Fruit fly (Drosophila melanogaster) whole organism, embryonic: Measurements from ENCODE around the gene CG8176.

Experiments used
- Awh ChIP-seq: fragments of 200-800 bp; sonication (Bioruptor generic); IDR thresholded peaks from 2 replicates; pipeline ENCODE4, ENCODE4 v1.3.6; 2022; ENCODE audit warnings: missing biosample characterization, missing genetic modification characterization
- CG10147 ChIP-seq: fragments of 200-800 bp; sonication (Bioruptor generic); optimal IDR thresholded peaks from 2 replicates; lab custom pipeline; 2019; ENCODE audit warnings: missing biosample characterization, mild to moderate bottlenecking, missing genetic modification characterization, moderate library complexity
- CG10431 ChIP-seq: fragments of 200-800 bp; sonication (Bioruptor generic); optimal IDR thresholded peaks from 3 replicates; lab custom pipeline; 2018; ENCODE audit warnings: missing biosample characterization, mild to moderate bottlenecking, missing genetic modification characterization
- CG10959 ChIP-seq: fragments of 200-800 bp; sonication (Bioruptor generic); IDR thresholded peaks from 2 replicates; pipeline ENCODE4 v1.3.6; 2022; ENCODE audit warnings: missing biosample characterization, missing genetic modification characterization
- CG10979 ChIP-seq: fragments of 200-800 bp; sonication (Bioruptor generic); optimal IDR thresholded peaks from 2 replicates; lab custom pipeline; 2018; ENCODE audit warnings: missing biosample characterization, mild to moderate bottlenecking, missing genetic modification characterization, moderate library complexity
- CG12236 ChIP-seq: fragments of 200-800 bp; sonication (Bioruptor generic); optimal IDR thresholded peaks from 2 replicates; lab custom pipeline; 2016; ENCODE audit warnings: missing biosample characterization, missing genetic modification characterization
- CG12299 ChIP-seq: fragments of 200-800 bp; sonication (Bioruptor generic); optimal IDR thresholded peaks from 2 replicates; lab custom pipeline; 2018; ENCODE audit warnings: missing biosample characterization, mild to moderate bottlenecking, missing genetic modification characterization
- CG13123 ChIP-seq: fragments of 200-800 bp; sonication (Bioruptor generic); optimal IDR thresholded peaks from 2 replicates; lab custom pipeline; 2016; ENCODE audit warnings: missing biosample characterization, missing genetic modification characterization
- CG13624 ChIP-seq: fragments of 200-800 bp; sonication (Bioruptor generic); optimal IDR thresholded peaks from 2 replicates; lab custom pipeline; 2016; ENCODE audit warnings: missing biosample characterization, missing genetic modification characterization
- CG15073 ChIP-seq: fragments of 200-800 bp; sonication (Bioruptor generic); optimal IDR thresholded peaks from 2 replicates; lab custom pipeline; 2016; ENCODE audit warnings: missing biosample characterization, missing genetic modification characterization
- CG1529 ChIP-seq: fragments of 200-800 bp; sonication (Bioruptor generic); optimal IDR thresholded peaks from 3 replicates; lab custom pipeline; 2018; ENCODE audit warnings: missing biosample characterization, missing genetic modification characterization
- CG16863 ChIP-seq: fragments of 200-800 bp; sonication (Bioruptor generic); optimal IDR thresholded peaks from 3 replicates; lab custom pipeline; 2016; ENCODE audit warnings: missing biosample characterization, missing genetic modification characterization
- CG17568 ChIP-seq: fragments of 200-800 bp; sonication (Bioruptor generic); optimal IDR thresholded peaks from 2 replicates; lab custom pipeline; 2018; ENCODE audit warnings: missing biosample characterization, mild to moderate bottlenecking, missing genetic modification characterization, moderate library complexity
- CG17912 ChIP-seq: fragments of 200-800 bp; sonication (Bioruptor generic); optimal IDR thresholded peaks from 2 replicates; lab custom pipeline; 2018; ENCODE audit warnings: missing biosample characterization, mild to moderate bottlenecking, missing genetic modification characterization
- CG18262 ChIP-seq: fragments of 200-800 bp; optimal IDR thresholded peaks from 3 replicates; lab custom pipeline; 2019; ENCODE audit warnings: missing biosample characterization, mild to moderate bottlenecking, missing genetic modification characterization, moderate library complexity
- CG33557 ChIP-seq: fragments of 200-800 bp; sonication (Bioruptor generic); optimal IDR thresholded peaks from 2 replicates; lab custom pipeline; 2019; ENCODE audit warnings: missing biosample characterization, mild to moderate bottlenecking, missing genetic modification characterization, moderate library complexity
- CG3838 ChIP-seq: fragments of 200-800 bp; sonication (Bioruptor generic); optimal IDR thresholded peaks from 3 replicates; lab custom pipeline; 2016; ENCODE audit warnings: missing biosample characterization, missing genetic modification characterization
- CG4424 ChIP-seq: fragments of 200-800 bp; sonication (Bioruptor generic); optimal IDR thresholded peaks from 3 replicates; lab custom pipeline; 2016; ENCODE audit warnings: missing biosample characterization, missing genetic modification characterization
- CG5245 ChIP-seq: fragments of 200-800 bp; sonication (Bioruptor generic); optimal IDR thresholded peaks from 3 replicates; lab custom pipeline; 2016; ENCODE audit warnings: missing biosample characterization, missing genetic modification characterization
- CG6765 ChIP-seq: fragments of 200-800 bp; sonication (Bioruptor generic); optimal IDR thresholded peaks from 3 replicates; lab custom pipeline; 2017; ENCODE audit warnings: missing biosample characterization, mild to moderate bottlenecking, missing genetic modification characterization
- CG8944 ChIP-seq: fragments of 200-800 bp; sonication (Bioruptor generic); optimal IDR thresholded peaks from 3 replicates; lab custom pipeline; 2016; ENCODE audit warnings: missing biosample characterization, missing genetic modification characterization
- CTCF ChIP-seq: fragments of 200-800 bp; sonication (Bioruptor generic); optimal IDR thresholded peaks from 2 replicates; lab custom pipeline; 2017; ENCODE audit warnings: missing biosample characterization, mild to moderate bottlenecking, missing genetic modification characterization, moderate library complexity
- CkIIα-i1 ChIP-seq: fragments of 200-800 bp; sonication (Bioruptor generic); IDR thresholded peaks from 2 replicates; pipeline ENCODE4 v1.3.6; 2022; ENCODE audit warnings: missing biosample characterization, missing genetic modification characterization
- D19B ChIP-seq: fragments of 200-800 bp; sonication (Bioruptor generic); optimal IDR thresholded peaks from 2 replicates; lab custom pipeline; 2017; ENCODE audit warnings: missing biosample characterization, mild to moderate bottlenecking, missing genetic modification characterization
- E2f1 ChIP-seq: fragments of 200-800 bp; sonication (Bioruptor generic); IDR thresholded peaks from 2 replicates; pipeline ENCODE4 v1.3.6; 2022; ENCODE audit warnings: missing biosample characterization, missing genetic modification characterization
- E2f2 ChIP-seq: fragments of 200-800 bp; sonication (Bioruptor generic); IDR thresholded peaks from 2 replicates; pipeline ENCODE4 v1.3.6; 2022; ENCODE audit warnings: missing biosample characterization, missing genetic modification characterization
- Eip74EF ChIP-seq, 2 experiments: fragments of 200-800 bp in 1 of 2; fragments of >200 bp in 1 of 2; sonication (Bioruptor generic) in 1 of 2; optimal IDR thresholded peaks; 2 replicates each; lab custom pipeline; 2017 to 2019; ENCODE audit warnings: missing biosample characterization in 2 of 2, missing genetic modification characterization in 2 of 2, mild to moderate bottlenecking in 1 of 2, moderate library complexity in 1 of 2
- Hand ChIP-seq: fragments of 200-800 bp; sonication (Bioruptor generic); optimal IDR thresholded peaks from 2 replicates; lab custom pipeline; 2017; ENCODE audit warnings: mild to moderate bottlenecking, missing biosample characterization, missing genetic modification reagents, missing genetic modification characterization
- Kr ChIP-seq: fragments of 200-800 bp; sonication (Bioruptor generic); optimal IDR thresholded peaks from 2 replicates; lab custom pipeline; 2017; ENCODE audit warnings: missing biosample characterization, mild to moderate bottlenecking, missing genetic modification characterization
- MESR4 ChIP-seq: fragments of 200-800 bp; sonication (Bioruptor generic); optimal IDR thresholded peaks from 2 replicates; lab custom pipeline; 2018; ENCODE audit warnings: missing biosample characterization, mild to moderate bottlenecking, missing genetic modification characterization, moderate library complexity
- Nf-YC ChIP-seq: fragments of 200-800 bp; optimal IDR thresholded peaks from 3 replicates; lab custom pipeline; 2019; ENCODE audit warnings: missing biosample characterization, mild to moderate bottlenecking, missing genetic modification characterization, moderate library complexity
- NfI ChIP-seq: fragments of 200-800 bp; sonication (Bioruptor generic); optimal IDR thresholded peaks from 3 replicates; lab custom pipeline; 2018; ENCODE audit warnings: missing biosample characterization, mild to moderate bottlenecking, missing genetic modification characterization, moderate library complexity
- Pdp1 ChIP-seq, 2 experiments: fragments of 200-800 bp; sonication (Bioruptor generic); optimal IDR thresholded peaks; 3 replicates each; lab custom pipeline; 2016; ENCODE audit warnings: missing biosample characterization in 2 of 2, missing genetic modification characterization in 2 of 2, mild to moderate bottlenecking in 1 of 2, moderate library complexity in 1 of 2
- Sry-δ ChIP-seq: fragments of 200-800 bp; sonication (Bioruptor generic); optimal IDR thresholded peaks from 2 replicates; lab custom pipeline; 2016; ENCODE audit warnings: missing biosample characterization, missing genetic modification characterization
- ac ChIP-seq: fragments of 200-800 bp; sonication (Bioruptor generic); optimal IDR thresholded peaks from 3 replicates; lab custom pipeline; 2017; ENCODE audit warnings: missing biosample characterization, mild to moderate bottlenecking, missing genetic modification characterization
- bigmax ChIP-seq: fragments of 200-800 bp; sonication (Bioruptor generic); optimal IDR thresholded peaks from 2 replicates; lab custom pipeline; 2018; ENCODE audit warnings: missing biosample characterization, mild to moderate bottlenecking, missing genetic modification characterization
- disco-r ChIP-seq: fragments of 200-800 bp; sonication (Bioruptor generic); optimal IDR thresholded peaks from 2 replicates; lab custom pipeline; 2016; ENCODE audit warnings: missing biosample characterization, missing genetic modification characterization
- en ChIP-seq: fragments of 200-800 bp; sonication (Bioruptor generic); optimal IDR thresholded peaks from 2 replicates; lab custom pipeline; 2016; ENCODE audit warnings: missing biosample characterization, missing genetic modification characterization
- fd102C ChIP-seq: fragments of 200-800 bp; sonication (Bioruptor generic); optimal IDR thresholded peaks from 2 replicates; lab custom pipeline; 2018; ENCODE audit warnings: missing biosample characterization, mild to moderate bottlenecking, missing genetic modification characterization, moderate library complexity
- gcm ChIP-seq: fragments of 200-800 bp; sonication (Bioruptor generic); optimal IDR thresholded peaks from 2 replicates; lab custom pipeline; 2019; ENCODE audit warnings: missing biosample characterization, mild to moderate bottlenecking, missing genetic modification characterization, moderate library complexity
- grau ChIP-seq: fragments of 200-800 bp; optimal IDR thresholded peaks from 3 replicates; lab custom pipeline; 2019; ENCODE audit warnings: missing biosample characterization, mild to moderate bottlenecking, missing genetic modification characterization, moderate library complexity
- nau ChIP-seq: fragments of 200-800 bp; sonication (Bioruptor generic); optimal IDR thresholded peaks from 3 replicates; lab custom pipeline; 2017; ENCODE audit warnings: missing biosample characterization, mild to moderate bottlenecking, missing genetic modification characterization, missing genetic modification reagents
- psq ChIP-seq: fragments of 200-800 bp; sonication (Bioruptor generic); optimal IDR thresholded peaks from 2 replicates; lab custom pipeline; 2017; ENCODE audit warnings: missing biosample characterization, missing genetic modification characterization
- ranshi ChIP-seq: fragments of 200-800 bp; sonication (Bioruptor generic); IDR thresholded peaks from 2 replicates; pipeline ENCODE4 v1.3.6; 2022; ENCODE audit warnings: missing biosample characterization, missing genetic modification characterization
- sens-2 ChIP-seq: fragments of 200-800 bp; sonication (Bioruptor generic); IDR thresholded peaks from 2 replicates; pipeline ENCODE4 v1.3.6; 2022; ENCODE audit warnings: missing biosample characterization, missing genetic modification characterization
- shn ChIP-seq: fragments of 200-800 bp; sonication (Bioruptor generic); optimal IDR thresholded peaks from 3 replicates; lab custom pipeline; 2016; ENCODE audit warnings: missing biosample characterization, missing genetic modification characterization
- tio ChIP-seq: fragments of 200-800 bp; sonication (Bioruptor generic); optimal IDR thresholded peaks from 2 replicates; lab custom pipeline; 2017; ENCODE audit warnings: missing biosample characterization, missing genetic modification characterization, inconsistent platforms
- trh ChIP-seq: fragments of 200-800 bp; sonication (Bioruptor generic); optimal IDR thresholded peaks from 2 replicates; lab custom pipeline; 2016; ENCODE audit warnings: missing biosample characterization, missing genetic modification characterization
- unc-4 ChIP-seq: fragments of 200-800 bp; sonication (Bioruptor generic); IDR thresholded peaks from 2 replicates; pipeline ENCODE4 v1.3.6; 2022; ENCODE audit warnings: missing biosample characterization, missing genetic modification characterization; ENCODE audit not compliant: partially characterized antibody
- vvl ChIP-seq: fragments of 200-800 bp; sonication (Bioruptor generic); IDR thresholded peaks from 2 replicates; pipeline ENCODE4 v1.3.6; 2022; ENCODE audit warnings: missing biosample characterization, missing genetic modification characterization
- zfh2 ChIP-seq: fragments of 200-800 bp; sonication (Bioruptor generic); optimal IDR thresholded peaks from 2 replicates; lab custom pipeline; 2016; ENCODE audit warnings: missing biosample characterization, missing genetic modification characterization

The CG8176 gene

dm6 chr3R:9555334-9555974 lies 39.6 kb downstream of the CG8176 start, which contains the start of the genes CG9386 and BckdhA (continued):
- TF ChIP-seq en (no peak), D19B (GFP tag; lab: Kevin White, UChicago) (peak; percentile 35), bigmax (GFP tag; lab: Kevin White, UChicago) (no peak), CG16863 (peak; percentile 5), CG1529 (GFP tag; lab: Kevin White, UChicago) (no peak), vvl (GFP tag; lab: Robert Waterston, UW) (peak; percentile 74), shn (GFP tag; lab: Kevin White, UChicago) (peak; percentile 42), CG17568 (GFP tag; lab: Kevin White, UChicago) (no peak), Sry-δ (GFP tag; lab: Kevin White, UChicago) (peak; percentile 71), CG6765 (GFP tag; lab: Kevin White, UChicago) (peak; percentile 27), CG10147 (GFP tag; lab: Kevin White, UChicago) (peak; percentile 42), CG13123 (GFP tag; lab: Kevin White, UChicago) (peak; percentile 20), CkIIα-i1 (GFP tag; lab: Robert Waterston, UW) (no peak), Awh (GFP tag; lab: Robert Waterston, UW) (no peak), CG15073 (no peak), ac (GFP tag; lab: Kevin White, UChicago) (no peak), zfh2 (peak; percentile 58), ranshi (GFP tag; lab: Robert Waterston, UW) (0 out of 2 replicates have a peak, but pooled peaks have one; percentile 26), grau (tag; lab: Kevin White, UChicago) (peak; percentile 56), CG10431 (GFP tag; lab: Kevin White, UChicago) (no peak), MESR4 (peak; percentile 68), NfI (peak; percentile 63), fd102C (no peak), CG12236 (no peak), disco-r (GFP tag; lab: Kevin White, UChicago) (no peak), Eip74EF (GFP tag; optimal IDR thresholded peaks at IDR 0.05; lab: Kevin White, UChicago) (no peak), sens-2 (GFP tag; lab: Robert Waterston, UW) (no peak), E2f1 (no peak), Pdp1 (GFP tag; optimal IDR thresholded peaks at IDR 0.05; lab: Kevin White, UChicago) (peak; percentile 54 to 99), psq (GFP tag; lab: Kevin White, UChicago) (no peak), CG8944 (GFP tag; lab: Kevin White, UChicago) (peak; percentile 55), CG18262 (peak; percentile 56), E2f2 (GFP tag; lab: Robert Waterston, UW) (peak; percentile 83), CG13624 (peak; percentile 68), unc-4 (GFP tag; lab: Robert Waterston, UW) (peak; percentile 73), trh (GFP tag; lab: Kevin White, UChicago) (no peak), Hand (GFP tag; lab: Kevin White, UChicago) (no peak), CG3838 (GFP tag; lab: Kevin White, UChicago) (no peak), CG5245 (GFP tag; lab: Kevin White, UChicago) (peak; percentile 0), CTCF (no peak), tio (no peak), Kr (no peak), CG10979 (peak; percentile 76), CG12299 (tag; lab: Kevin White, UChicago) (no peak), CG17912 (GFP tag; lab: Kevin White, UChicago) (no peak), nau (GFP tag; lab: Kevin White, UChicago) (no peak), CG4424 (peak; percentile 47), CG10959 (GFP tag; lab: Robert Waterston, UW) (no peak), gcm (GFP tag; lab: Kevin White, UChicago) (no peak), CG33557 (peak; percentile 10), Nf-YC (tag; lab: Kevin White, UChicago) (peak; percentile 62)
